Worm (Caenorhabditis elegans) whole organism, midembryonic: ENCODE measurements around the gene C07A9.5.
A peak's percentile ranks its signal among the peaks of the same experiment; 100 is the strongest.

ENCODE experiments used
- T22C8.4 ChIP-seq: fragments of 200-800 bp; sonication (Bioruptor generic); IDR thresholded peaks from 2 replicates; pipeline ENCODE4 v1.3.6; 2022; ENCODE audit warnings: missing genetic modification characterization, missing compliant biosample characterization
- cog-1 ChIP-seq: sonication (generic microtip); optimal IDR thresholded peaks from 2 replicates; lab custom pipeline; 2016; ENCODE audit warnings: missing genetic modification characterization, missing compliant biosample characterization
- flt-1 ChIP-seq: fragments of 200-800 bp; sonication (Bioruptor generic); IDR thresholded peaks from 2 replicates; pipeline ENCODE4 v1.3.6; 2022; ENCODE audit warnings: missing genetic modification characterization, missing compliant biosample characterization
- klf-2 ChIP-seq: fragments of 200-800 bp; sonication (Bioruptor generic); conservative IDR thresholded peaks from 2 replicates; pipeline ENCODE4 v1.3.6; 2022; ENCODE audit warnings: missing genetic modification reagents, missing genetic modification characterization, missing compliant biosample characterization
- med-1 ChIP-seq: sonication (generic microtip); optimal IDR thresholded peaks from 2 replicates; lab custom pipeline; 2017; ENCODE audit warnings: missing genetic modification characterization, mild to moderate bottlenecking, missing compliant biosample characterization, antibody characterized with exemption, missing genetic modification reagents; ENCODE audit not compliant: insufficient read depth
- ref-1 ChIP-seq: fragments of 200-800 bp; sonication (Bioruptor generic); conservative IDR thresholded peaks from 2 replicates; pipeline ENCODE4 v1.3.6; 2022; ENCODE audit warnings: missing genetic modification reagents, missing genetic modification characterization, missing compliant biosample characterization
- tab-1 ChIP-seq: fragments of 200-800 bp; sonication (Bioruptor generic); IDR thresholded peaks from 2 replicates; pipeline ENCODE4 v1.3.6; 2022; ENCODE audit warnings: missing genetic modification characterization, missing compliant biosample characterization
- ztf-23 ChIP-seq: fragments of 200-800 bp; sonication (Bioruptor generic); IDR thresholded peaks from 2 replicates; pipeline ENCODE4 v1.3.6; 2022; ENCODE audit warnings: missing genetic modification reagents, missing genetic modification characterization, missing compliant biosample characterization
- ztf-29 ChIP-seq: fragments of 200-800 bp; sonication (Bioruptor generic); IDR thresholded peaks from 2 replicates; pipeline ENCODE4 v1.3.6; 2022; ENCODE audit warnings: missing genetic modification reagents, missing genetic modification characterization, missing compliant biosample characterization

Gene C07A9.5

DNA sequence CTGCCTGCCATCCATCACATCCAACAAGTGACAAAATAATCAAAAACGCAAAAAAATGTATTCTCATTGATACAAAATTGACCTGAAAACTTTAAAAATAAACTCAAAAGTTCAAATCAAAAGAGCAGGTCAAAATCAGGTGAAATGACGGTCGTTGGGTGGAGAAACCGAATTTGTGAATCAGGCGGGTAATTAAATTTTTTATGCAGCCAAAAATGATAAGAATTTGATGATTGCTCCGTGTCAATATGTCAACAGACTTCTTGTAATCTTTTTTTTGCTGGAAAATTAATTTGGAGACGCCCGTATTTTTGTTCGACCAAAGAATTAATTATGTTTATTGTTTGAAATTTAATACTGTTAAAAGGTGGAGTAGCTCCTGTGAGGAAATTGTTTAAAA is 31.2 kb upstream of the C07A9.5 start, which contains the start of gene ncx-6:
TSS of gene ncx-6 (minus strand) at position 88 of the 400 bp plus-strand sequence.
- TF ChIP-seq T22C8.4 (no peak), ztf-29 (no peak), cog-1 (tag; lab: Kevin White, UChicago) (no peak), ztf-23 (no peak), klf-2 (no peak), med-1 (GFP tag; lab: Kevin White, UChicago) (no peak), flt-1 (GFP tag; lab: Robert Waterston, UW) (no peak), ref-1 (GFP tag; lab: Robert Waterston, UW) (no peak), tab-1 (GFP tag; lab: Robert Waterston, UW) (no peak)

DNA sequence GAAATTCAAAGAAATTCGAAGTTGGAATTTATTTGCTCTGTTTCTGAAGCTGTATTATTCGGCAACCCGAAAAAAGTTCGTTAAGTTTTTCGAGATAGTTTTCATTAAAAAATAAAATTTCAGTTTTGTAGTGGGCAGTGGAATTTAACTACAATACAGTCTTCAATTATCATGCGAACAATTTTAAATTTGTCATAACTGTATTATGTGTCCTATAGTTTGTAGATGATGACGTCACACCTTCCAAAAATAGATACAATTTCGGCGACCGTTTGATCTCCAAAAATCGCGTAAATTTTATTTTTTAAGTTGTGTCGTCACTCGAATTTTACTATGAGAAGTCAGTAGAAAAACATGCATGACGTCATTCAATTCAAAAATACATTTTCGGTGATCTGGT is 30.6 kb upstream of the C07A9.5 start:
- no peak for TF ChIP-seq ztf-23

DNA sequence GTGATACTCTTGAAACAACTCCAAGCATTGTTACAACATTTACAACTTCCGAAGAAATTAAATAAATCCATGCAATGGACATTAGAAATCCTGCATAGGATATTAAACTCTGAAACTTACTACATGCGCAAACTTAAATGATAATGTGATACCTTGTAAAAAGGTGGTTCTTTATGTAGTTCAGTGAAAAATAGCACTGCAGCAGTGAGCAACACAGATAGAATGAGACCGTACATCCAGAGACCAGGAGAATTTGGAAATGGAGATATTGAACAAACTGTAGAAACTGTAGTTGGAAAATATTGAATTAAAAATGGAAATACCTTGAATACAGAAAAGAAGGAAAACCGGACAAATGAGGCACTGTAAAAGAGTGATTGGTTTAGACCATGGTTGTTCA is 28.5 kb upstream of the C07A9.5 start:
- TF ChIP-seq cog-1 (tag; lab: Kevin White, UChicago) (no peak), flt-1 (GFP tag; lab: Robert Waterston, UW) (no peak), ref-1 (GFP tag; lab: Robert Waterston, UW) (no peak)

DNA sequence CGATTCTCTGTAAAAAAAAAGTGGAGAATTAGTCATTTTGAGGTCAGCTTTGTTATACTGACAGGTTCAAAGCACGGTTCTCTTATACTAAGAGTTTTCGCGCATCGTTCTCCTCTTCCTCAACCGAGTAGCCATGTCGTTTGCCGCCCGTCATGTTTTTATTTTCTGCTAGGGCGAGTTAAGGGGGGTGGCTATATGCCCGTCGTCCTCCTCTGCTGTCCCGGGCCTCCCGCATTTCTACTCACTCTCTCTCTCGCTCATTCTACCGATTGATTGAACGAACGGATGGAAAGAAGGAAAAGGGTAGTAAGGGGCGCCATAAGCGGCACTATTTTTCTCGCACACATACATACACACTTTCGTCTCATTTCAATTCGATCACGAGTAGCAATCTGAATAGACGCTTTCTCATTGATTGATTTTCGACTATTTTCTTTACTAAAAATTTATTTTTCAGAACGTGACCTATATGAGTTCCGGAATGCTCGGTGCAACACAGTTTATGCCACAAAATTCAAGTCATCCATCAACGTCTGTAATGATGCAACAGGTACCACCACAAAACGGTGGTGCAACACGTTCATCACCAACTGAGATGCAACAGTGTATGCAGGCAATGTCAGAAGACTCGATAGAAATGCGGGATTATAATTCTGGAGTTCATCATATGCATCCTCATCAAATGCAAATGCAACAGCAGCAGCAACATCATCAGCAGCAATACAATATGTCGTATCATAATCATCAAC is 22.7 kb upstream of the C07A9.5 start:
- no peak; the same call in 1 of the 2 replicates for TF ChIP-seq ref-1 (GFP tag; lab: Robert Waterston, UW)
- no peak for TF ChIP-seq tab-1 (GFP tag; lab: Robert Waterston, UW)
- no peak for TF ChIP-seq ztf-23
- TF ChIP-seq med-1 (GFP tag; lab: Kevin White, UChicago) = no peak
- no peak for TF ChIP-seq klf-2
- TF ChIP-seq ztf-29 = no peak
- no peak for TF ChIP-seq T22C8.4

DNA sequence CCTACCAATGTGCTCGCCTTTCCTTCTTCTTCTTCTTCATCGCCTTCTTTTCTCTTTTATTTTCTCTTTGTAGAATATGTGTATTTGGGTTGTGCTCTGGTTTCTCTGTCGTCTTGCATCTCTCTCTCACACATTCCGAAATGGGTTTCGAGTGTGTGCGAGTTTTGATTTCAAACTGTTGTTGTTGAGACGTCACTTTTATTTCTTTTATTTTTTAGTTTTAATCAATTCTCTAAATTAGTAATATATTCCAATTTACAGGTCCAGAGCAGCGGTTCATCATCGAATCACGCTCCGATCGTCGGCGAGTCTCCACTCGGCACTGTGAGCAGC is 21.9 kb upstream of the C07A9.5 start:
- TF ChIP-seq ztf-23 = no peak

DNA sequence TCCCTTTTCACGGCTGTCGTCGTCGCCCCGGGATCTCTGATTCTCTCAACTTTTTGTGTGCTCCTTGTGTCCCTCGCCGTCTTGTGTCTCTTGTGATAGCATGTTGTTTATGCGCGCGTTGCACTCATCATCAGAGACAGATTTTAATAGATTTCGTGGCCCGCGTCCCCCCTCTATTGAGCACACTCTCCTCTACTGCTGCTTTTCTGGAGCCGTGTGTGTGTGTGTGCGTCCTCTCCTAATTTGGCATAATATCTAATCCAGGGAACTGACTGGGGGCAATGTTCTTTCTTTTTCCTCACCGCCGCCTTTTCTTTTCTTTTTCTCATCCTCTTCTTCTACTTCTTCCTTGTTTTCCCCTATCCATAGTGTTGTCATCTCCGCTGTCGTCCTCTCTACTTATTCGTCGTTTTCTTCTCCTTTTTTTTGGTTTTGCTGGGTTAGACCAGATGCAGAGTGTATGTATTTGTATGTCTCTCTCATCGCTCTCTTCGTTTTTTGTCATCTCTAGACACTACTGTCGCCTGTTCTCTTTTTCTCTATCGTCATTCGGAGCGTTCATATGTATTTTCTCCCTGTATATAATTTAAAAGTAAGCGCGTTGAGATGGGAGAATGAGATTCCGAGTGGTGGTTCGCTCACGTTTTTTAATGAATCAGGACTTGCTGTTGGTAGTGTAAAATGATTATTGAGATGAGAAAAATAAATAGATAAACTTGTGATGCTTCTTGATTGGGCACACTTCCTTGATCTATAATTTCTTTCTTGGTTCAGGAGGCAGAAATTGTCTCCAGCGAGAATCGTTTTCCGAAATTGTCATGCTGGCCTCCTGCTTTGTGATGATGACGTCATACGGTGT is 21.3 kb upstream of the C07A9.5 start:
- TF ChIP-seq ztf-23 (0 out of 2 replicates have a peak, but pooled peaks have one; percentile 57), tab-1 (GFP tag; lab: Robert Waterston, UW) (no peak), flt-1 (GFP tag; lab: Robert Waterston, UW) (no peak), cog-1 (tag; lab: Kevin White, UChicago) (peak; percentile 64)

DNA sequence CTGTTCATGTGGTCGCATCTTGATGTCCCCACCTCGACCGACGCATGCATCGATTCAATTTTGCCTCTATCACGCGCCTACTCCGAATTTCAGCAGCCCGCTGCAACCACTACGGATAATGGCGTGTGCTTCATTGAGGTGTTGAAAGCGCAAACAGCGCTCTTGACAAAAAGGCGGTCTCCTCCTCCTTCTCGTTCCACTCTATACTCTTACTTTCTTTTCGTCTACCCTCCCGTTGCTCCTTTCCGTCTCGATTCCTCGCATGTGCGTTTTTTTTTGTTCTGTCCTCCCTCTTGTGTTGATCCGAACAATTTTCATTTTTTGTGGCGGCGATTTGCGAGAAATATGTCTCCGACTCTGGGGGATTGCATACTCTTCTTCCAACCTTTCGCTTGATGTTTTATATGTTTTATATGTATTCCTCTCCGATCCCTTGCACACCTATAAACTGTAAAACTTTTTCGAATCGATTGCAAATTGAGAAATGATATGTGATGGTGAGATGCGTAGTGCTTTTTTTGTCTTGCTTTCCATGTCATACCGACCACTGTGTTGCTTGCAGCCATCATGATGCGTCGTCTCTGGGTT is 20.1 kb upstream of the C07A9.5 start:
- TF ChIP-seq flt-1 (GFP tag; lab: Robert Waterston, UW) (peak; percentile 36; the same call in 1 of the 2 replicates), klf-2 (no peak), ztf-23 (no peak)

DNA sequence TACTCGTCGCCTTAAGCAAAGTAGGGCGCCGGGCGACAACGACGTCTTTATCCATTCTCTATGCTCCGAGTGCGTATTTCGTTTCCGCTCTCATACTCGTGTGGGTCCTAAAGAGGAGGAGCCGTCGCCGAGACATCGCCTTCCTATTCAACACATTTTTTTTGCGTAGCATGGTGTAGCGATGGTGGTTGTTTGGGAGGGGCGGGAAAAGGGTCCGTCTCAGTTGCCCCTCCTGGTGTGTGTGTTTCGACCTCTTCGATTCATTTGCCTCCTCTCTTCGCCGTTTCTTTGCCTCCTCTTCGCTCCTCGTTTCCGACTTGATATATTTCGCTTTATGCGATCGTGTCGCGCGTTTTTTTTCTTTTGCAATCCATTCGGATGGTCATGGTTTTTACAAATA is 19.2 kb upstream of the C07A9.5 start:
- TF ChIP-seq ztf-29 = no peak
- no peak for TF ChIP-seq ref-1 (GFP tag; lab: Robert Waterston, UW)
- no peak for TF ChIP-seq med-1 (GFP tag; lab: Kevin White, UChicago)
- TF ChIP-seq cog-1 (tag; lab: Kevin White, UChicago) = no peak
- no peak for TF ChIP-seq ztf-23
- TF ChIP-seq flt-1 (GFP tag; lab: Robert Waterston, UW) = no peak
- TF ChIP-seq T22C8.4 = no peak
- no peak for TF ChIP-seq tab-1 (GFP tag; lab: Robert Waterston, UW)
- TF ChIP-seq klf-2 = no peak

DNA sequence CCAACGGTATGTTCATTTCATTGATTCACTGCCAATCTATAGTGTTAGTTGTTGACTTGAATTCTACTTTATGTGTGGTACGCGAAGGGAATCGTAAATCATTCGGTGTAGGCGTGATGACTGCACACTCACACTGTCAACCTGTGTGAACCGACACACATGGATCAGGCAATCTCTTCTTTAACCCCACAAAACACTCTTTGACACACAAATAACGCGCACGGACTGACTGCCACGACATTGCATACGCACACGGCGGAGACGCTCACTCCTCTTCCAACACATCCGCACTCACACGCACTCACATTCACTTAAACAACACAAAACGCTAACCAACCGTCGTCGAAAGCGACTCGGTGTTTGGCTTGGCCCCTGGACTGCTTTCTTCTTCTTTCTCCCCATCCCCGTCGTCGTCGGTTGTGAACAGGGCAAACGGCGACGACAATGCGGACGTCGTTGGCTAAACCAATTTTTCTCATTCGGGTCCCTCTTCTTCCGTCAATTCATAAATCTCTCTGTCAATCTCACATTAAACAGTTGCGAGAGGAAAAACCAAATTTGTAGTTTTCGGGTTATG is 17.6 kb upstream of the C07A9.5 start:
- TF ChIP-seq ref-1 (GFP tag; lab: Robert Waterston, UW) = no peak
- no peak for TF ChIP-seq tab-1 (GFP tag; lab: Robert Waterston, UW)
- no peak for TF ChIP-seq med-1 (GFP tag; lab: Kevin White, UChicago)
- no peak for TF ChIP-seq flt-1 (GFP tag; lab: Robert Waterston, UW)
- TF ChIP-seq T22C8.4 = no peak
- TF ChIP-seq klf-2 = no peak

DNA sequence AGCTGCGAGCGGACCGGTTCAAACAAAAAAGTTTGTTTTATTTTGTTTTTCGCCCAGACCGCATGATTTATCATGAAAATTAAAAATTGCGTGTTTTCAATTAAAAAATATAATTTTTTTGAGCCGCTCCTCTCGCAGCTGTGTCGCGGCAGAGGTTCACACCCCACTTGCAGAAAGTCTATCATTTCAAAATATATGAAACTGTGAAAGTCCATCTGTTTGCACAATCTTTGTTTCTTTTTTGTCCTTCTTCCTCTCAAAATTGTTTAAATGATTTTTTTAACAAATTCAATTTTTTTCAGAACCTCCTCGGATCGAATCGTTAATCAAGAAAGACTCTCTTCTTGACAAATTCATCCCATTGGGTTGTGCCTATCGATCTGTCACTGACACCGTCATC is 16.9 kb upstream of the C07A9.5 start, which contains the start of gene tlk-1:
TSS of gene tlk-1 (plus strand) at position 301 of the 400 bp plus-strand sequence.
- TF ChIP-seq cog-1 (tag; lab: Kevin White, UChicago) = no peak
- TF ChIP-seq ref-1 (GFP tag; lab: Robert Waterston, UW) = no peak
- no peak for TF ChIP-seq tab-1 (GFP tag; lab: Robert Waterston, UW)
- TF ChIP-seq flt-1 (GFP tag; lab: Robert Waterston, UW) = no peak
- TF ChIP-seq T22C8.4 = no peak
- no peak for TF ChIP-seq klf-2
- no peak for TF ChIP-seq med-1 (GFP tag; lab: Kevin White, UChicago)
- TF ChIP-seq ztf-23 = no peak
- no peak for TF ChIP-seq ztf-29
